Worm (Caenorhabditis elegans) whole organism, L4/young adult: ENCODE data around the gene pho-12.

Source experiments
- W03F9.2 ChIP-seq: fragments of 150-350 bp; optimal IDR thresholded peaks from 2 replicates; lab custom pipeline; 2014; ENCODE audit warnings: missing biosample characterization, missing genetic modification characterization
- dao-5 ChIP-seq: sonication (generic microtip); optimal IDR thresholded peaks from 2 replicates; lab custom pipeline; 2016; ENCODE audit warnings: missing genotype, missing genetic modification characterization, moderate library complexity, missing compliant biosample characterization
- him-1 ChIP-seq: sonication (generic microtip); optimal IDR thresholded peaks from 2 replicates; lab custom pipeline; 2016; ENCODE audit warnings: missing genotype, missing genetic modification reagents, missing genetic modification characterization, missing compliant biosample characterization

- TF ChIP-seq him-1 (tag; lab: Kevin White, UChicago) = no peak
- TF ChIP-seq W03F9.2 (tag; lab: Kevin White, UChicago) = no peak
- no peak for TF ChIP-seq dao-5 (tag; lab: Kevin White, UChicago)
These were observed 38.4 kb upstream of the pho-12 start for ce11 chrII:5099034-5099433.
